Fruit fly (Drosophila melanogaster) whole organism, adult: ENCODE results near the gene sty.

ENCODE experiments used
- CG11617 ChIP-seq: fragments of 200-800 bp; sonication (Bioruptor generic); optimal IDR thresholded peaks from 2 replicates; lab custom pipeline; 2017; ENCODE audit warnings: mild to moderate bottlenecking, missing biosample characterization, missing genetic modification reagents, missing genetic modification characterization
- CG12768 ChIP-seq: fragments of 200-800 bp; sonication (Bioruptor generic); optimal IDR thresholded peaks from 2 replicates; lab custom pipeline; 2017; ENCODE audit warnings: missing biosample characterization, missing genetic modification characterization, mild to moderate bottlenecking, moderate library complexity, missing genetic modification reagents
- CG14711 ChIP-seq: fragments of 200-800 bp; sonication (Bioruptor generic); optimal IDR thresholded peaks from 2 replicates; lab custom pipeline; 2018; ENCODE audit warnings: missing biosample characterization, mild to moderate bottlenecking, missing genetic modification characterization, moderate library complexity
- CG1620 ChIP-seq: fragments of 200-800 bp; sonication (Bioruptor generic); optimal IDR thresholded peaks from 2 replicates; lab custom pipeline; 2016; ENCODE audit warnings: missing biosample characterization, missing genetic modification characterization
- CG33017 ChIP-seq: fragments of 200-800 bp; sonication (Bioruptor generic); optimal IDR thresholded peaks from 2 replicates; lab custom pipeline; 2018; ENCODE audit warnings: missing biosample characterization, mild to moderate bottlenecking, missing genetic modification characterization, moderate library complexity
- CG5204 ChIP-seq: fragments of 200-800 bp; sonication (Bioruptor generic); optimal IDR thresholded peaks from 2 replicates; lab custom pipeline; 2016; ENCODE audit warnings: missing biosample characterization, missing genetic modification characterization
- CG7045 ChIP-seq: fragments of 200-800 bp; sonication (Bioruptor generic); optimal IDR thresholded peaks from 2 replicates; lab custom pipeline; 2017; ENCODE audit warnings: missing biosample characterization, mild to moderate bottlenecking, missing genetic modification characterization
- CG7101 ChIP-seq: fragments of 200-800 bp; sonication (Bioruptor generic); optimal IDR thresholded peaks from 2 replicates; lab custom pipeline; 2018; ENCODE audit warnings: missing biosample characterization, mild to moderate bottlenecking, missing genetic modification characterization, moderate library complexity
- Clk ChIP-seq: fragments of 200-800 bp; sonication (Bioruptor generic); optimal IDR thresholded peaks from 2 replicates; lab custom pipeline; 2017; ENCODE audit warnings: missing biosample characterization, missing genetic modification characterization
- Crg-1 ChIP-seq: fragments of 200-800 bp; sonication (Bioruptor generic); optimal IDR thresholded peaks from 2 replicates; lab custom pipeline; 2016; ENCODE audit warnings: missing biosample characterization, missing genetic modification characterization
- Hr96 ChIP-seq: fragments of 200-800 bp; sonication (Bioruptor generic); optimal IDR thresholded peaks from 2 replicates; lab custom pipeline; 2016; ENCODE audit warnings: missing biosample characterization, missing genetic modification characterization
- Mnt ChIP-seq: fragments of 200-800 bp; sonication (Bioruptor generic); optimal IDR thresholded peaks from 2 replicates; lab custom pipeline; 2016; ENCODE audit warnings: missing biosample characterization, mild to moderate bottlenecking, missing genetic modification characterization
- bab1 ChIP-seq: fragments of 200-800 bp; sonication (Bioruptor generic); optimal IDR thresholded peaks from 3 replicates; lab custom pipeline; 2019; ENCODE audit warnings: missing biosample characterization, mild to moderate bottlenecking, missing genetic modification characterization, moderate library complexity
- cic ChIP-seq: fragments of 200-800 bp; sonication (Bioruptor generic); optimal IDR thresholded peaks from 2 replicates; lab custom pipeline; 2017; ENCODE audit warnings: missing biosample characterization, mild to moderate bottlenecking, missing genetic modification characterization, moderate library complexity
- cnc ChIP-seq, 2 experiments: fragments of >200 bp; optimal IDR thresholded peaks; 2 replicates each; lab custom pipeline; 2017
- kay ChIP-seq: fragments of 200-800 bp; sonication (Bioruptor generic); peaks from one replicate; lab custom pipeline; 2016; ENCODE audit warnings: missing biosample characterization, missing genetic modification characterization, borderline replicate concordance
- ovo ChIP-seq: fragments of 200-800 bp; sonication (Bioruptor generic); optimal IDR thresholded peaks from 2 replicates; lab custom pipeline; 2016; ENCODE audit warnings: missing biosample characterization, missing genetic modification characterization
- pad ChIP-seq: fragments of 200-800 bp; sonication (Bioruptor generic); optimal IDR thresholded peaks from 3 replicates; lab custom pipeline; 2017; ENCODE audit warnings: missing biosample characterization, missing genetic modification characterization, mild to moderate bottlenecking, moderate library complexity, missing genetic modification reagents
- tj ChIP-seq: fragments of 200-800 bp; sonication (Bioruptor generic); optimal IDR thresholded peaks from 3 replicates; lab custom pipeline; 2017; ENCODE audit warnings: missing biosample characterization, mild to moderate bottlenecking, missing genetic modification characterization, moderate library complexity
- toe ChIP-seq: fragments of 200-800 bp; sonication (Bioruptor generic); optimal IDR thresholded peaks from 2 replicates; lab custom pipeline; 2016; ENCODE audit warnings: missing biosample characterization, missing genetic modification characterization

The sty gene

dm6 chr3L:3419369-3420232 lies 5.1 kb downstream of the sty start:
- TF ChIP-seq CG12768 (GFP tag; lab: Kevin White, UChicago) (no peak), kay (GFP tag; lab: Kevin White, UChicago) (peak; percentile 35), CG14711 (peak; percentile 91), cic (GFP tag; lab: Kevin White, UChicago) (no peak)

dm6 chr3L:3418207-3419086 lies 6.3 kb downstream of the sty start:
- TF ChIP-seq CG11617, result peak; percentile 81
- TF ChIP-seq tj (GFP tag; lab: Kevin White, UChicago), result peak; percentile 88
- no peak for TF ChIP-seq cnc (optimal IDR thresholded peaks at IDR 0.05; lab: Kevin White, UChicago)
- TF ChIP-seq CG14711, result peak; percentile 70
- peak; percentile 10 for TF ChIP-seq Hr96 (GFP tag; lab: Kevin White, UChicago)
- peak; percentile 100 for TF ChIP-seq cic (GFP tag; lab: Kevin White, UChicago)
- no peak for TF ChIP-seq kay (GFP tag; lab: Kevin White, UChicago)
- TF ChIP-seq toe (GFP tag; lab: Kevin White, UChicago), result peak; percentile 22
- TF ChIP-seq CG33017 (tag; lab: Kevin White, UChicago), result peak; percentile 75
- peak; percentile 17 for TF ChIP-seq Clk
- TF ChIP-seq ovo (GFP tag; lab: Kevin White, UChicago), result peak; percentile 79
- peak; percentile 80 for TF ChIP-seq pad (GFP tag; lab: Kevin White, UChicago)
- TF ChIP-seq CG7045 (GFP tag; lab: Kevin White, UChicago), result peak; percentile 72
- peak; percentile 71 for TF ChIP-seq CG5204
- no peak for TF ChIP-seq bab1 (GFP tag; lab: Kevin White, UChicago)
- peak; percentile 78 for TF ChIP-seq Crg-1 (GFP tag; lab: Kevin White, UChicago)
- TF ChIP-seq Mnt (GFP tag; lab: Kevin White, UChicago), result peak; percentile 48
- TF ChIP-seq CG1620, result no peak
- TF ChIP-seq CG12768 (GFP tag; lab: Kevin White, UChicago), result peak; percentile 86
- TF ChIP-seq CG7101 (tag; lab: Kevin White, UChicago), result peak; percentile 65

- peak; percentile 5 for TF ChIP-seq toe (GFP tag; lab: Kevin White, UChicago)
- TF ChIP-seq kay (GFP tag; lab: Kevin White, UChicago), result peak; percentile 75
- TF ChIP-seq Clk, result no peak
- no peak for TF ChIP-seq pad (GFP tag; lab: Kevin White, UChicago)
- no peak for TF ChIP-seq CG7045 (GFP tag; lab: Kevin White, UChicago)
- TF ChIP-seq bab1 (GFP tag; lab: Kevin White, UChicago), result peak; percentile 12
- no peak for TF ChIP-seq Mnt (GFP tag; lab: Kevin White, UChicago)
- no peak for TF ChIP-seq CG11617
- TF ChIP-seq CG12768 (GFP tag; lab: Kevin White, UChicago), result no peak
- no peak for TF ChIP-seq Crg-1 (GFP tag; lab: Kevin White, UChicago)
- no peak for TF ChIP-seq CG5204
- TF ChIP-seq cnc (optimal IDR thresholded peaks at IDR 0.05; lab: Kevin White, UChicago), result no peak
- no peak for TF ChIP-seq ovo (GFP tag; lab: Kevin White, UChicago)
These were observed 7.0 kb downstream of the sty start for dm6 chr3L:3417759-3418158.

- TF ChIP-seq Crg-1 (GFP tag; lab: Kevin White, UChicago) (no peak), tj (GFP tag; lab: Kevin White, UChicago) (peak; percentile 25), CG1620 (no peak), kay (GFP tag; lab: Kevin White, UChicago) (no peak), CG14711 (no peak), cic (GFP tag; lab: Kevin White, UChicago) (peak; percentile 93), Clk (no peak), CG7045 (GFP tag; lab: Kevin White, UChicago) (no peak), CG5204 (no peak), CG33017 (tag; lab: Kevin White, UChicago) (no peak), ovo (GFP tag; lab: Kevin White, UChicago) (no peak), toe (GFP tag; lab: Kevin White, UChicago) (no peak), bab1 (GFP tag; lab: Kevin White, UChicago) (no peak), CG12768 (GFP tag; lab: Kevin White, UChicago) (no peak), CG7101 (tag; lab: Kevin White, UChicago) (no peak), pad (GFP tag; lab: Kevin White, UChicago) (no peak), cnc (optimal IDR thresholded peaks at IDR 0.05; lab: Kevin White, UChicago) (no peak), CG11617 (no peak), Mnt (GFP tag; lab: Kevin White, UChicago) (peak; percentile 4), Hr96 (GFP tag; lab: Kevin White, UChicago) (no peak)
These were observed 7.6 kb downstream of the sty start for dm6 chr3L:3417120-3417519.

dm6 chr3L:3415633-3416198 lies 9.0 kb downstream of the sty start:
- TF ChIP-seq CG14711 (no peak), Mnt (GFP tag; lab: Kevin White, UChicago) (no peak), bab1 (GFP tag; lab: Kevin White, UChicago) (no peak), CG33017 (tag; lab: Kevin White, UChicago) (no peak), Crg-1 (GFP tag; lab: Kevin White, UChicago) (no peak), ovo (GFP tag; lab: Kevin White, UChicago) (no peak), CG12768 (GFP tag; lab: Kevin White, UChicago) (no peak), tj (GFP tag; lab: Kevin White, UChicago) (no peak), CG7101 (tag; lab: Kevin White, UChicago) (no peak), cic (GFP tag; lab: Kevin White, UChicago) (peak; percentile 83), CG11617 (no peak), kay (GFP tag; lab: Kevin White, UChicago) (peak; percentile 45), cnc (optimal IDR thresholded peaks at IDR 0.05; lab: Kevin White, UChicago) (no peak), Clk (no peak), Hr96 (GFP tag; lab: Kevin White, UChicago) (no peak), CG5204 (no peak)
